Worm (Caenorhabditis elegans): ENCODE data around the gene vha-6.

ce11 chrII:11396217-11396616, 42.0 kb downstream of the vha-6 start:
- TF ChIP-seq egl-27 (tag; optimal IDR thresholded peaks at IDR 0.05) (no peak), mep-1 (tag; optimal IDR thresholded peaks at IDR 0.05) (no peak), ceh-88 (GFP tag; IDR thresholded peaks at IDR 0.05) (no peak), ceh-8 (GFP tag; optimal IDR thresholded peaks at IDR 0.05) (no peak), nhr-90 (tag; optimal IDR thresholded peaks at IDR 0.05; ENCODE audit: poor library complexity) (no peak), nhr-85 (tag) (peak; percentile 47), tbx-2 (tag; optimal IDR thresholded peaks at IDR 0.05) (no peak), sptf-1 (tag; optimal IDR thresholded peaks at IDR 0.05) (no peak)
